Fruit fly (Drosophila melanogaster): ENCODE data around the gene Prps.

Prps gene

dm6 chr3L:9640713-9641112 lies 55.8 kb downstream of the Prps start, which contains the start of gene CG18180:
Gene CG18180 (plus strand): TSS chr3L:9641013.
- TF ChIP-seq CTCF (optimal IDR thresholded peaks at IDR 0.05), result no peak
- no peak for TF ChIP-seq CG8478 (optimal IDR thresholded peaks at IDR 0.05)

DNA sequence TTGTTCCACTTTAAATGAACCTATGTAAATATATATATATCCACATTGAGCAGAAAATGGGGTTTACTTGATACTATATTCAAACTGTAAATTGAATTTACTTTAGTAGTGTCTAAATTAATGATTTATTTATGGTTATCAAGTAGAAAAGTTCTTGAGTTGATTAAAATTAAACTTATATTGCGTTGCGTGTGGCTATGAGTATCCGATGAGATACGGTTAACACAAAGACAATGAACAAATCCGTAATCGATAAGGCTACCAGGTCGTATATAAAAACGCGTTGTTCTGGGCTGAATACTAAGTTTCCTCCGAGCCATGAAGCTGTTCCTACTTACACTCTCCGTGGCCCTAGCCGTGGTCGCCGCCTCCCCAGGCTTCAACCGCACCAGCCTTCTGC lies 57.5 kb downstream of the Prps start, which contains the start of gene CG18179:
Gene CG18179, plus strand, starts transcription at position 301 of the 400 bp plus-strand sequence.
- TF ChIP-seq CTCF (optimal IDR thresholded peaks at IDR 0.05), result no peak
- no peak for TF ChIP-seq CG8478 (optimal IDR thresholded peaks at IDR 0.05)

dm6 chr3L:9637812-9638211 lies 58.7 kb downstream of the Prps start, which contains the start of gene CG8329:
Gene CG8329 (plus strand): TSS chr3L:9638112.
- no peak for TF ChIP-seq CTCF (optimal IDR thresholded peaks at IDR 0.05)
- no peak for TF ChIP-seq CG8478 (optimal IDR thresholded peaks at IDR 0.05)
